Worm (Caenorhabditis elegans) whole organism, young adult: Measurements from ENCODE around the gene rilp-1.

Experiments used
- F10E7.11 ChIP-seq: sonication (generic microtip); optimal IDR thresholded peaks from 2 replicates; lab custom pipeline; 2017; ENCODE audit warnings: mild to moderate bottlenecking, missing genetic modification characterization, moderate library complexity, missing compliant biosample characterization
- F49E8.2 ChIP-seq: sonication (generic microtip); optimal IDR thresholded peaks from 3 replicates; lab custom pipeline; 2017; ENCODE audit warnings: missing genetic modification characterization, mild to moderate bottlenecking, missing compliant biosample characterization, antibody characterized with exemption, moderate library complexity; ENCODE audit not compliant: insufficient read depth
- F57A8.1 ChIP-seq: fragments of 200-800 bp; sonication (Bioruptor generic); optimal IDR thresholded peaks from 2 replicates; lab custom pipeline; 2018; ENCODE audit warnings: mild to moderate bottlenecking, missing genetic modification characterization, moderate library complexity, missing compliant biosample characterization
- Y53F4B.3 ChIP-seq: fragments of 200-800 bp; sonication (Bioruptor generic); IDR thresholded peaks from 2 replicates; pipeline ENCODE4 v1.3.6; 2022; ENCODE audit warnings: missing genetic modification reagents, missing genetic modification characterization, missing compliant biosample characterization
- Y79H2A.3 ChIP-seq: fragments of 200-800 bp; sonication (Bioruptor generic); conservative IDR thresholded peaks from 2 replicates; pipeline ENCODE4 v1.3.6; 2022; ENCODE audit warnings: missing genetic modification reagents, missing genetic modification characterization, missing compliant biosample characterization
- akir-1 ChIP-seq: fragments of 200-800 bp; sonication (Bioruptor generic); optimal IDR thresholded peaks from 2 replicates; lab custom pipeline; 2018; ENCODE audit warnings: mild to moderate bottlenecking, missing genetic modification characterization, moderate library complexity, missing compliant biosample characterization
- dpff-1 ChIP-seq: sonication (generic microtip); optimal IDR thresholded peaks from 2 replicates; lab custom pipeline; 2017; ENCODE audit warnings: mild to moderate bottlenecking, missing genetic modification characterization, missing compliant biosample characterization
- gei-17 ChIP-seq: fragments of 200-800 bp; sonication (Bioruptor generic); optimal IDR thresholded peaks from 2 replicates; lab custom pipeline; 2018; ENCODE audit warnings: mild to moderate bottlenecking, missing genetic modification characterization, missing compliant biosample characterization
- madf-10 ChIP-seq: sonication (generic microtip); optimal IDR thresholded peaks from 2 replicates; lab custom pipeline; 2016; ENCODE audit warnings: mild to moderate bottlenecking, missing genetic modification characterization, missing compliant biosample characterization
- sea-2 ChIP-seq: fragments of 200-800 bp; sonication (Bioruptor generic); IDR thresholded peaks from 2 replicates; pipeline ENCODE4 v1.3.6; 2022; ENCODE audit warnings: missing genetic modification characterization, missing compliant biosample characterization

- TF ChIP-seq F57A8.1 (no peak), F10E7.11 (tag; lab: Kevin White, UChicago) (no peak), Y53F4B.3 (GFP tag; lab: Robert Waterston, UW) (no peak), sea-2 (GFP tag; lab: Robert Waterston, UW) (no peak), madf-10 (no peak), gei-17 (GFP tag; lab: Kevin White, UChicago) (no peak), dpff-1 (tag; lab: Kevin White, UChicago) (no peak), akir-1 (GFP tag; lab: Kevin White, UChicago) (no peak), Y79H2A.3 (no peak), F49E8.2 (tag; lab: Kevin White, UChicago) (no peak)
Observed at ce11 chrIII:3635844-3636243, at the start of gene rilp-1.
